Fruit fly (Drosophila melanogaster) whole organism, embryonic: Measurements from ENCODE around the gene RhoGDI.
A peak's percentile ranks its signal among the peaks of the same experiment; 100 is the strongest.

Experiments used
- Antp ChIP-seq: fragments of 200-800 bp; sonication (Bioruptor generic); optimal IDR thresholded peaks from 3 replicates; lab custom pipeline; 2016; ENCODE audit warnings: missing biosample characterization, missing genetic modification characterization
- BtbVII ChIP-seq: fragments of 200-800 bp; sonication (Bioruptor generic); optimal IDR thresholded peaks from 3 replicates; lab custom pipeline; 2017; ENCODE audit warnings: missing biosample characterization, mild to moderate bottlenecking, missing genetic modification characterization
- CG10147 ChIP-seq: fragments of 200-800 bp; sonication (Bioruptor generic); optimal IDR thresholded peaks from 2 replicates; lab custom pipeline; 2019; ENCODE audit warnings: missing biosample characterization, mild to moderate bottlenecking, missing genetic modification characterization, moderate library complexity
- CG10274 ChIP-seq: fragments of 200-800 bp; sonication (Bioruptor generic); optimal IDR thresholded peaks from 3 replicates; lab custom pipeline; 2017; ENCODE audit warnings: missing biosample characterization, mild to moderate bottlenecking, missing genetic modification characterization
- CG1233 ChIP-seq: fragments of 200-800 bp; sonication (Bioruptor generic); optimal IDR thresholded peaks from 4 replicates; lab custom pipeline; 2018; ENCODE audit warnings: missing biosample characterization, mild to moderate bottlenecking, missing genetic modification characterization
- CG14667 ChIP-seq: fragments of 200-800 bp; sonication (Bioruptor generic); IDR thresholded peaks from 2 replicates; pipeline ENCODE4 v1.3.6; 2022; ENCODE audit warnings: missing biosample characterization, missing genetic modification characterization
- CG15479 ChIP-seq: fragments of 200-800 bp; sonication (Bioruptor generic); optimal IDR thresholded peaks from 3 replicates; lab custom pipeline; 2019; ENCODE audit warnings: missing biosample characterization, mild to moderate bottlenecking, missing genetic modification characterization, moderate library complexity
- CG15514 ChIP-seq: fragments of 200-800 bp; sonication (Bioruptor generic); optimal IDR thresholded peaks from 3 replicates; lab custom pipeline; 2017; ENCODE audit warnings: missing biosample characterization, missing genetic modification characterization, mild to moderate bottlenecking, moderate library complexity, missing genetic modification reagents
- CG17361 ChIP-seq: fragments of 200-800 bp; sonication (Bioruptor generic); IDR thresholded peaks from 3 replicates; pipeline ENCODE4 v1.3.6; 2022; ENCODE audit warnings: missing biosample characterization, missing genetic modification characterization
- CG30431 ChIP-seq: fragments of 200-800 bp; sonication (Bioruptor generic); optimal IDR thresholded peaks from 2 replicates; lab custom pipeline; 2017; ENCODE audit warnings: missing biosample characterization, missing genetic modification characterization
- CG4617 ChIP-seq: fragments of 200-800 bp; sonication (Bioruptor generic); optimal IDR thresholded peaks from 3 replicates; lab custom pipeline; 2016; ENCODE audit warnings: missing biosample characterization, missing genetic modification characterization, borderline replicate concordance
- CG5245 ChIP-seq: fragments of 200-800 bp; sonication (Bioruptor generic); optimal IDR thresholded peaks from 3 replicates; lab custom pipeline; 2016; ENCODE audit warnings: missing biosample characterization, missing genetic modification characterization
- CG7987 ChIP-seq: fragments of 200-800 bp; sonication (Bioruptor generic); optimal IDR thresholded peaks from 2 replicates; lab custom pipeline; 2018; ENCODE audit warnings: missing biosample characterization, mild to moderate bottlenecking, missing genetic modification characterization, moderate library complexity
- CG8089 ChIP-seq: fragments of 200-800 bp; sonication (Bioruptor generic); optimal IDR thresholded peaks from 3 replicates; lab custom pipeline; 2016; ENCODE audit warnings: missing biosample characterization, missing genetic modification characterization
- CG9727 ChIP-seq: fragments of 200-800 bp; sonication (Bioruptor generic); optimal IDR thresholded peaks from 3 replicates; lab custom pipeline; 2017; ENCODE audit warnings: missing biosample characterization, mild to moderate bottlenecking, missing genetic modification characterization
- Dad ChIP-seq: fragments of 200-800 bp; sonication (Bioruptor generic); optimal IDR thresholded peaks from 3 replicates; lab custom pipeline; 2016; ENCODE audit warnings: missing biosample characterization, missing genetic modification characterization
- Dll ChIP-seq: fragments of 200-800 bp; sonication (Bioruptor generic); IDR thresholded peaks from 4 replicates; pipeline ENCODE4 v1.3.6; 2022; ENCODE audit warnings: missing biosample characterization, missing genetic modification characterization; ENCODE audit not compliant: partially characterized antibody
- E2f1 ChIP-seq: fragments of 200-800 bp; sonication (Bioruptor generic); IDR thresholded peaks from 2 replicates; pipeline ENCODE4 v1.3.6; 2022; ENCODE audit warnings: missing biosample characterization, missing genetic modification characterization
- Fer2 ChIP-seq: fragments of 200-800 bp; sonication (Bioruptor generic); optimal IDR thresholded peaks from 2 replicates; lab custom pipeline; 2018; ENCODE audit warnings: missing biosample characterization, mild to moderate bottlenecking, missing genetic modification characterization, moderate library complexity
- Fer3 ChIP-seq: fragments of 200-800 bp; sonication (Bioruptor generic); optimal IDR thresholded peaks from 2 replicates; lab custom pipeline; 2018; ENCODE audit warnings: missing biosample characterization, mild to moderate bottlenecking, missing genetic modification characterization, moderate library complexity
- GATAe ChIP-seq: fragments of 200-800 bp; sonication (Bioruptor generic); conservative IDR thresholded peaks from 2 replicates; pipeline ENCODE4 v1.3.6; 2022; ENCODE audit warnings: missing biosample characterization, missing genetic modification characterization
- H15 ChIP-seq: fragments of 200-800 bp; sonication (Bioruptor generic); IDR thresholded peaks from 3 replicates; pipeline ENCODE4 v1.3.6; 2022; ENCODE audit warnings: missing biosample characterization, missing genetic modification characterization
- H2.0 ChIP-seq: fragments of 200-800 bp; sonication (Bioruptor generic); IDR thresholded peaks from 2 replicates; pipeline ENCODE4 v1.3.6; 2022; ENCODE audit warnings: missing biosample characterization, missing genetic modification characterization
- HLH3B ChIP-seq: fragments of 200-800 bp; sonication (Bioruptor generic); IDR thresholded peaks from 2 replicates; pipeline ENCODE4 v1.3.6; 2022; ENCODE audit warnings: missing biosample characterization, missing genetic modification characterization
- HmgZ ChIP-seq: fragments of 200-800 bp; sonication (Bioruptor generic); optimal IDR thresholded peaks from 2 replicates; lab custom pipeline; 2018; ENCODE audit warnings: missing biosample characterization, mild to moderate bottlenecking, missing genetic modification characterization
- MBD-R2 ChIP-seq: fragments of 200-800 bp; sonication (Bioruptor generic); IDR thresholded peaks from 2 replicates; pipeline ENCODE4 v1.3.6; 2022; ENCODE audit warnings: missing biosample characterization, missing genetic modification characterization
- Neu2 ChIP-seq: fragments of 200-800 bp; sonication (Bioruptor generic); optimal IDR thresholded peaks from 3 replicates; lab custom pipeline; 2016; ENCODE audit warnings: missing biosample characterization, missing genetic modification characterization, borderline replicate concordance
- Oli ChIP-seq: fragments of 200-800 bp; sonication (Bioruptor generic); optimal IDR thresholded peaks from 2 replicates; lab custom pipeline; 2018; ENCODE audit warnings: missing biosample characterization, mild to moderate bottlenecking, missing genetic modification characterization, moderate library complexity
- Sox100B ChIP-seq: fragments of 200-800 bp; sonication (Bioruptor generic); optimal IDR thresholded peaks from 3 replicates; lab custom pipeline; 2018; ENCODE audit warnings: missing biosample characterization, mild to moderate bottlenecking, missing genetic modification characterization
- Xrp1 ChIP-seq: fragments of 200-800 bp; sonication (Bioruptor generic); IDR thresholded peaks from 2 replicates; pipeline ENCODE4 v1.3.6; 2022; ENCODE audit warnings: missing biosample characterization, missing genetic modification characterization
- al ChIP-seq: fragments of 200-800 bp; sonication (Bioruptor generic); IDR thresholded peaks from 2 replicates; pipeline ENCODE4 v1.3.6; 2022; ENCODE audit warnings: missing biosample characterization, missing genetic modification characterization
- cas ChIP-seq: fragments of 200-800 bp; sonication (Bioruptor generic); IDR thresholded peaks from 2 replicates; pipeline ENCODE4 v1.3.6; 2022; ENCODE audit warnings: missing biosample characterization, missing genetic modification characterization
- cg ChIP-seq: fragments of 200-800 bp; sonication (Bioruptor generic); optimal IDR thresholded peaks from 3 replicates; lab custom pipeline; 2019; ENCODE audit warnings: missing biosample characterization, mild to moderate bottlenecking, missing genetic modification characterization, moderate library complexity
- chinmo ChIP-seq: fragments of 200-800 bp; sonication (Bioruptor generic); IDR thresholded peaks from 4 replicates; pipeline ENCODE4 v1.3.6; 2022; ENCODE audit warnings: missing biosample characterization, missing genetic modification characterization; ENCODE audit not compliant: partially characterized antibody
- cwo ChIP-seq: fragments of 200-800 bp; sonication (Bioruptor generic); optimal IDR thresholded peaks from 3 replicates; lab custom pipeline; 2017; ENCODE audit warnings: missing biosample characterization, missing genetic modification characterization, mild to moderate bottlenecking, moderate library complexity, missing genetic modification reagents
- esg ChIP-seq: fragments of 200-800 bp; sonication (Bioruptor generic); conservative IDR thresholded peaks from 2 replicates; pipeline ENCODE4 v1.3.6; 2022; ENCODE audit warnings: missing biosample characterization, missing genetic modification characterization
- insv ChIP-seq, 2 experiments: fragments of 200-800 bp; sonication (Bioruptor generic); optimal IDR thresholded peaks; 3 replicates each; lab custom pipeline; 2016 to 2018; ENCODE audit warnings: missing biosample characterization in 2 of 2, missing genetic modification characterization in 2 of 2
- jing ChIP-seq: fragments of 200-800 bp; sonication (Bioruptor generic); optimal IDR thresholded peaks from 2 replicates; lab custom pipeline; 2018; ENCODE audit warnings: missing biosample characterization, mild to moderate bottlenecking, missing genetic modification characterization
- lab ChIP-seq: fragments of 200-800 bp; sonication (Bioruptor generic); optimal IDR thresholded peaks from 3 replicates; lab custom pipeline; 2017; ENCODE audit warnings: missing biosample characterization, missing genetic modification characterization, mild to moderate bottlenecking, moderate library complexity, missing genetic modification reagents
- lmd ChIP-seq: fragments of 200-800 bp; sonication (Bioruptor generic); IDR thresholded peaks from 2 replicates; pipeline ENCODE4 v1.3.6; 2022; ENCODE audit warnings: missing biosample characterization, missing genetic modification characterization
- lola ChIP-seq, 3 experiments: fragments of >200 bp in 2 of 3; fragments of 200-800 bp in 1 of 3; sonication (Bioruptor generic) in 1 of 3; optimal IDR thresholded peaks; 2 replicates each; lab custom pipeline; 2017 to 2019; ENCODE audit warnings: missing biosample characterization in 3 of 3, missing genetic modification characterization in 3 of 3, mild to moderate bottlenecking in 1 of 3, moderate library complexity in 1 of 3
- mirr ChIP-seq: fragments of 200-800 bp; sonication (Bioruptor generic); optimal IDR thresholded peaks from 3 replicates; lab custom pipeline; 2018; ENCODE audit warnings: missing biosample characterization, mild to moderate bottlenecking, missing genetic modification characterization
- nau ChIP-seq: fragments of 200-800 bp; sonication (Bioruptor generic); optimal IDR thresholded peaks from 3 replicates; lab custom pipeline; 2017; ENCODE audit warnings: missing biosample characterization, mild to moderate bottlenecking, missing genetic modification characterization, missing genetic modification reagents
- onecut ChIP-seq: fragments of 200-800 bp; sonication (Bioruptor generic); IDR thresholded peaks from 2 replicates; pipeline ENCODE4 v1.3.6; 2022; ENCODE audit warnings: missing biosample characterization, missing genetic modification characterization
- otp ChIP-seq: fragments of 200-800 bp; sonication (Bioruptor generic); IDR thresholded peaks from 3 replicates; pipeline ENCODE4, ENCODE4 v1.3.6; 2022; ENCODE audit warnings: missing biosample characterization, missing genetic modification characterization
- rib ChIP-seq: fragments of 200-800 bp; sonication (Bioruptor generic); IDR thresholded peaks from 2 replicates; pipeline ENCODE4 v1.3.6; 2022; ENCODE audit warnings: missing biosample characterization, missing genetic modification characterization
- slp2 ChIP-seq: fragments of 200-800 bp; sonication (Bioruptor generic); optimal IDR thresholded peaks from 2 replicates; lab custom pipeline; 2016; ENCODE audit warnings: missing biosample characterization, missing genetic modification characterization
- tgo ChIP-seq: fragments of 200-800 bp; sonication (Bioruptor generic); IDR thresholded peaks from 3 replicates; pipeline ENCODE4 v1.3.6; 2022; ENCODE audit warnings: missing biosample characterization, missing genetic modification characterization
- vfl ChIP-seq: fragments of 200-800 bp; sonication (Bioruptor generic); optimal IDR thresholded peaks from 2 replicates; lab custom pipeline; 2016; ENCODE audit warnings: missing biosample characterization, missing genetic modification characterization
- vvl ChIP-seq: fragments of 200-800 bp; sonication (Bioruptor generic); IDR thresholded peaks from 2 replicates; pipeline ENCODE4 v1.3.6; 2022; ENCODE audit warnings: missing biosample characterization, missing genetic modification characterization

The RhoGDI gene

dm6 chr3L:19901486-19902255 is 26.9 kb upstream of the RhoGDI start (continued):
- TF ChIP-seq CG30431 (no peak), vfl (GFP tag; lab: Kevin White, UChicago) (no peak), GATAe (GFP tag; lab: Robert Waterston, UW) (peak; percentile 32; the same call in 1 of the 2 replicates), lola (GFP tag; optimal IDR thresholded peaks at IDR 0.05; lab: Kevin White, UChicago) (no peak), slp2 (GFP tag; lab: Kevin White, UChicago) (no peak), cg (GFP tag; lab: Kevin White, UChicago) (no peak), CG15479 (GFP tag; lab: Kevin White, UChicago) (no peak), cwo (GFP tag; lab: Kevin White, UChicago) (peak; percentile 82), onecut (GFP tag; lab: Robert Waterston, UW) (no peak), BtbVII (GFP tag; lab: Kevin White, UChicago) (peak; percentile 32), CG4617 (GFP tag; lab: Kevin White, UChicago) (no peak), vvl (0 out of 2 replicates have a peak, but pooled peaks have one; percentile 28), Dll (no peak), jing (GFP tag; lab: Kevin White, UChicago) (no peak), CG8089 (GFP tag; lab: Kevin White, UChicago) (no peak), CG10274 (GFP tag; lab: Kevin White, UChicago) (no peak), otp (GFP tag; lab: Robert Waterston, UW) (no peak), insv (GFP tag; optimal IDR thresholded peaks at IDR 0.05; lab: Kevin White, UChicago) (no peak), lmd (GFP tag; lab: Robert Waterston, UW) (no peak), Fer3 (tag; lab: Kevin White, UChicago) (no peak), Oli (no peak), CG1233 (no peak), Neu2 (GFP tag; lab: Kevin White, UChicago) (no peak), CG5245 (GFP tag; lab: Kevin White, UChicago) (no peak), Antp (no peak), E2f1 (GFP tag; lab: Robert Waterston, UW) (no peak), Sox100B (GFP tag; lab: Kevin White, UChicago) (no peak), nau (GFP tag; lab: Kevin White, UChicago) (no peak), chinmo (GFP tag; lab: Robert Waterston, UW) (peak; percentile 79; the same call in 2 of the 4 replicates), H15 (GFP tag; lab: Robert Waterston, UW) (no peak), CG17361 (GFP tag; lab: Robert Waterston, UW) (no peak), rib (GFP tag; lab: Robert Waterston, UW) (no peak), esg (GFP tag; lab: Robert Waterston, UW) (no peak), lab (GFP tag; lab: Kevin White, UChicago) (peak; percentile 17), tgo (GFP tag; lab: Robert Waterston, UW) (no peak), al (no peak), Dad (GFP tag; lab: Kevin White, UChicago) (no peak), CG14667 (GFP tag; lab: Robert Waterston, UW) (no peak), Xrp1 (GFP tag; lab: Robert Waterston, UW) (no peak), CG15514 (GFP tag; lab: Kevin White, UChicago) (no peak), mirr (GFP tag; lab: Kevin White, UChicago) (peak; percentile 90), MBD-R2 (no peak), CG7987 (GFP tag; lab: Kevin White, UChicago) (no peak), HLH3B (GFP tag; lab: Robert Waterston, UW) (no peak), CG9727 (GFP tag; lab: Kevin White, UChicago) (no peak), H2.0 (GFP tag; lab: Robert Waterston, UW) (no peak), Fer2 (tag; lab: Kevin White, UChicago) (no peak), HmgZ (tag; lab: Kevin White, UChicago) (peak; percentile 30), cas (no peak), CG10147 (GFP tag; lab: Kevin White, UChicago) (no peak)
